Fruit fly (Drosophila melanogaster) whole organism, embryonic: ENCODE measurements around the gene CG43049.

Source experiments
- Abd-B ChIP-seq: fragments of 200-800 bp; sonication (Bioruptor generic); optimal IDR thresholded peaks from 2 replicates; lab custom pipeline; 2018; ENCODE audit warnings: missing biosample characterization, mild to moderate bottlenecking, missing genetic modification characterization, moderate library complexity
- Atf6 ChIP-seq: fragments of 200-800 bp; sonication (Bioruptor generic); IDR thresholded peaks from 2 replicates; pipeline ENCODE4 v1.3.6; 2022; ENCODE audit warnings: missing biosample characterization, missing genetic modification characterization
- B-H2 ChIP-seq: fragments of 200-800 bp; sonication (Bioruptor generic); optimal IDR thresholded peaks from 2 replicates; lab custom pipeline; 2018; ENCODE audit warnings: missing biosample characterization, mild to moderate bottlenecking, missing genetic modification characterization
- C15 ChIP-seq: fragments of 200-800 bp; sonication (Bioruptor generic); IDR thresholded peaks from 3 replicates; pipeline ENCODE4 v1.3.6; 2022; ENCODE audit warnings: missing biosample characterization, missing genetic modification characterization
- CG10959 ChIP-seq: fragments of 200-800 bp; sonication (Bioruptor generic); IDR thresholded peaks from 2 replicates; pipeline ENCODE4 v1.3.6; 2022; ENCODE audit warnings: missing biosample characterization, missing genetic modification characterization
- CG12104 ChIP-seq: fragments of 200-800 bp; sonication (Bioruptor generic); optimal IDR thresholded peaks from 3 replicates; lab custom pipeline; 2016; ENCODE audit warnings: missing biosample characterization, missing genetic modification characterization
- CG13424 ChIP-seq: fragments of 200-800 bp; sonication (Bioruptor generic); optimal IDR thresholded peaks from 2 replicates; lab custom pipeline; 2019; ENCODE audit warnings: missing biosample characterization, mild to moderate bottlenecking, missing genetic modification characterization, moderate library complexity
- CG13775 ChIP-seq: fragments of 200-800 bp; sonication (Bioruptor generic); optimal IDR thresholded peaks from 3 replicates; lab custom pipeline; 2017; ENCODE audit warnings: missing biosample characterization, mild to moderate bottlenecking, missing genetic modification characterization
- CG13894 ChIP-seq: fragments of 200-800 bp; sonication (Bioruptor generic); optimal IDR thresholded peaks from 3 replicates; lab custom pipeline; 2018; ENCODE audit warnings: missing biosample characterization, mild to moderate bottlenecking, missing genetic modification characterization, moderate library complexity
- CG14860 ChIP-seq: fragments of 200-800 bp; sonication (Bioruptor generic); IDR thresholded peaks from 3 replicates; pipeline ENCODE4 v1.3.6; 2022; ENCODE audit warnings: missing biosample characterization, missing genetic modification characterization; ENCODE audit not compliant: partially characterized antibody
- CG15601 ChIP-seq: fragments of 200-800 bp; sonication (Bioruptor generic); optimal IDR thresholded peaks from 3 replicates; lab custom pipeline; 2019; ENCODE audit warnings: missing biosample characterization, mild to moderate bottlenecking, missing genetic modification characterization, moderate library complexity
- CG17802 ChIP-seq: fragments of 200-800 bp; sonication (Bioruptor generic); optimal IDR thresholded peaks from 2 replicates; lab custom pipeline; 2018; ENCODE audit warnings: missing biosample characterization, mild to moderate bottlenecking, missing genetic modification characterization, moderate library complexity
- CG18619 ChIP-seq: fragments of 200-800 bp; sonication (Bioruptor generic); optimal IDR thresholded peaks from 3 replicates; lab custom pipeline; 2017; ENCODE audit warnings: missing biosample characterization, mild to moderate bottlenecking, missing genetic modification characterization
- CG2712 ChIP-seq: fragments of 200-800 bp; optimal IDR thresholded peaks from 3 replicates; lab custom pipeline; 2019; ENCODE audit warnings: missing biosample characterization, mild to moderate bottlenecking, missing genetic modification characterization, moderate library complexity
- CG31388 ChIP-seq: fragments of 200-800 bp; sonication (Bioruptor generic); optimal IDR thresholded peaks from 2 replicates; lab custom pipeline; 2016; ENCODE audit warnings: missing biosample characterization, missing genetic modification characterization
- CG3281 ChIP-seq: fragments of 200-800 bp; sonication (Bioruptor generic); optimal IDR thresholded peaks from 3 replicates; lab custom pipeline; 2017; ENCODE audit warnings: missing biosample characterization, mild to moderate bottlenecking, missing genetic modification characterization
- CG4424 ChIP-seq: fragments of 200-800 bp; sonication (Bioruptor generic); optimal IDR thresholded peaks from 3 replicates; lab custom pipeline; 2016; ENCODE audit warnings: missing biosample characterization, missing genetic modification characterization
- CG4854 ChIP-seq: fragments of 200-800 bp; sonication (Bioruptor generic); optimal IDR thresholded peaks from 2 replicates; lab custom pipeline; 2016; ENCODE audit warnings: missing biosample characterization, missing genetic modification characterization, inconsistent platforms
- CG6689 ChIP-seq: fragments of 200-800 bp; sonication (Bioruptor generic); IDR thresholded peaks from 2 replicates; pipeline ENCODE4 v1.3.6; 2022; ENCODE audit warnings: missing biosample characterization, missing genetic modification characterization
- CG8290 ChIP-seq, 3 experiments: fragments of 200-800 bp; sonication (Bioruptor generic); optimal IDR thresholded peaks; 2 replicates each; lab custom pipeline; 2016 to 2019; ENCODE audit warnings: missing biosample characterization in 3 of 3, missing genetic modification characterization in 3 of 3, mild to moderate bottlenecking in 2 of 3, moderate library complexity in 1 of 3
- CG9727 ChIP-seq: fragments of 200-800 bp; sonication (Bioruptor generic); optimal IDR thresholded peaks from 3 replicates; lab custom pipeline; 2017; ENCODE audit warnings: missing biosample characterization, mild to moderate bottlenecking, missing genetic modification characterization
- CG9797 ChIP-seq: fragments of 200-800 bp; sonication (Bioruptor generic); optimal IDR thresholded peaks from 3 replicates; lab custom pipeline; 2018; ENCODE audit warnings: missing biosample characterization, mild to moderate bottlenecking, missing genetic modification characterization
- CG9876 ChIP-seq: fragments of 200-800 bp; sonication (Bioruptor generic); optimal IDR thresholded peaks from 2 replicates; lab custom pipeline; 2016; ENCODE audit warnings: missing biosample characterization, missing genetic modification characterization
- CG9932 ChIP-seq: fragments of 200-800 bp; sonication (Bioruptor generic); IDR thresholded peaks from 2 replicates; pipeline ENCODE4 v1.3.6; 2022; ENCODE audit warnings: missing biosample characterization, missing genetic modification characterization
- Dbx ChIP-seq: fragments of 200-800 bp; sonication (Bioruptor generic); IDR thresholded peaks from 3 replicates; pipeline ENCODE4 v1.3.6; 2022; ENCODE audit warnings: missing biosample characterization, missing genetic modification characterization
- Kr ChIP-seq: fragments of 200-800 bp; sonication (Bioruptor generic); optimal IDR thresholded peaks from 2 replicates; lab custom pipeline; 2017; ENCODE audit warnings: missing biosample characterization, mild to moderate bottlenecking, missing genetic modification characterization
- NFAT ChIP-seq: fragments of 200-800 bp; sonication (Bioruptor generic); IDR thresholded peaks from 2 replicates; pipeline ENCODE4 v1.3.6; 2022; ENCODE audit warnings: missing biosample characterization, missing genetic modification characterization
- Opbp ChIP-seq: fragments of 200-800 bp; sonication (Bioruptor generic); IDR thresholded peaks from 3 replicates; pipeline ENCODE4 v1.3.6; 2022; ENCODE audit warnings: missing biosample characterization, missing genetic modification characterization; ENCODE audit not compliant: partially characterized antibody
- Ptx1 ChIP-seq: fragments of 200-800 bp; sonication (Bioruptor generic); IDR thresholded peaks from 2 replicates; pipeline ENCODE4 v1.3.6; 2022; ENCODE audit warnings: missing biosample characterization, missing genetic modification characterization
- Rfx ChIP-seq: fragments of 200-800 bp; sonication (Bioruptor generic); IDR thresholded peaks from 2 replicates; pipeline ENCODE4 v1.3.6; 2022; ENCODE audit warnings: missing biosample characterization, missing genetic modification characterization
- Usf ChIP-seq: fragments of 200-800 bp; sonication (Bioruptor generic); optimal IDR thresholded peaks from 2 replicates; lab custom pipeline; 2017; ENCODE audit warnings: missing genotype, missing biosample characterization, missing genetic modification characterization
- ash1 ChIP-seq: fragments of 200-800 bp; sonication (Bioruptor generic); optimal IDR thresholded peaks from 2 replicates; lab custom pipeline; 2018; ENCODE audit warnings: missing biosample characterization, mild to moderate bottlenecking, missing genetic modification characterization
- ato ChIP-seq: fragments of 200-800 bp; sonication (Bioruptor generic); IDR thresholded peaks from 2 replicates; pipeline ENCODE4 v1.3.6; 2022; ENCODE audit warnings: missing biosample characterization, missing genetic modification characterization; ENCODE audit not compliant: partially characterized antibody
- ci ChIP-seq: fragments of 200-800 bp; sonication (Bioruptor generic); IDR thresholded peaks from 3 replicates; pipeline ENCODE4 v1.3.6; 2022; ENCODE audit warnings: missing biosample characterization, missing genetic modification characterization
- dmrt11E ChIP-seq: fragments of 200-800 bp; sonication (Bioruptor generic); optimal IDR thresholded peaks from 3 replicates; lab custom pipeline; 2018; ENCODE audit warnings: missing biosample characterization, mild to moderate bottlenecking, missing genetic modification characterization, moderate library complexity
- eyg ChIP-seq: fragments of 200-800 bp; sonication (Bioruptor generic); optimal IDR thresholded peaks from 3 replicates; lab custom pipeline; 2016; ENCODE audit warnings: missing biosample characterization, missing genetic modification characterization
- fd64A ChIP-seq: fragments of 200-800 bp; sonication (Bioruptor generic); optimal IDR thresholded peaks from 3 replicates; lab custom pipeline; 2018; ENCODE audit warnings: missing biosample characterization, mild to moderate bottlenecking, missing genetic modification characterization
- grn ChIP-seq: fragments of 200-800 bp; sonication (Bioruptor generic); optimal IDR thresholded peaks from 3 replicates; lab custom pipeline; 2017; ENCODE audit warnings: missing biosample characterization, missing genetic modification characterization
- nerfin-1 ChIP-seq: fragments of 200-800 bp; sonication (Bioruptor generic); optimal IDR thresholded peaks from 3 replicates; lab custom pipeline; 2019; ENCODE audit warnings: missing biosample characterization, mild to moderate bottlenecking, missing genetic modification characterization, moderate library complexity
- nerfin-2 ChIP-seq: fragments of 200-800 bp; sonication (Bioruptor generic); IDR thresholded peaks from 2 replicates; pipeline ENCODE4 v1.3.6; 2022; ENCODE audit warnings: missing biosample characterization, missing genetic modification characterization; ENCODE audit not compliant: partially characterized antibody
- pho ChIP-seq: fragments of 200-800 bp; sonication (Bioruptor generic); optimal IDR thresholded peaks from 2 replicates; lab custom pipeline; 2016; ENCODE audit warnings: missing biosample characterization, missing genetic modification characterization
- pum ChIP-seq: fragments of 200-800 bp; sonication (Bioruptor generic); optimal IDR thresholded peaks from 2 replicates; lab custom pipeline; 2016; ENCODE audit warnings: missing biosample characterization, missing genetic modification characterization
- row ChIP-seq: fragments of 200-800 bp; sonication (Bioruptor generic); IDR thresholded peaks from 3 replicates; pipeline ENCODE4 v1.3.6; 2022; ENCODE audit warnings: missing biosample characterization, missing genetic modification characterization
- slbo ChIP-seq: fragments of 200-800 bp; sonication (Bioruptor generic); IDR thresholded peaks from 2 replicates; pipeline ENCODE4 v1.3.6; 2022; ENCODE audit warnings: missing biosample characterization, missing genetic modification characterization
- ssp ChIP-seq: fragments of 200-800 bp; sonication (Bioruptor generic); IDR thresholded peaks from 2 replicates; pipeline ENCODE4 v1.3.6; 2022; ENCODE audit warnings: missing biosample characterization, missing genetic modification characterization
- tin ChIP-seq: fragments of 200-800 bp; sonication (Bioruptor generic); optimal IDR thresholded peaks from 3 replicates; lab custom pipeline; 2016; ENCODE audit warnings: missing biosample characterization, missing genetic modification characterization
- toy ChIP-seq: fragments of 200-800 bp; sonication (Bioruptor generic); IDR thresholded peaks from 2 replicates; pipeline ENCODE4 v1.3.6; 2022; ENCODE audit warnings: missing biosample characterization, missing genetic modification characterization
- yki ChIP-seq: fragments of >200 bp; optimal IDR thresholded peaks from 3 replicates; lab custom pipeline; 2018
- zf30C ChIP-seq: fragments of 200-800 bp; sonication (Bioruptor generic); optimal IDR thresholded peaks from 3 replicates; lab custom pipeline; 2018; ENCODE audit warnings: missing biosample characterization, mild to moderate bottlenecking, missing genetic modification characterization
- zfh1 ChIP-seq: fragments of 200-800 bp; sonication (Bioruptor generic); IDR thresholded peaks from 3 replicates; pipeline ENCODE4 v1.3.6; 2022; ENCODE audit warnings: missing biosample characterization, missing genetic modification characterization

The CG43049 gene

dm6 chr3L:18898770-18899278 lies 26.1 kb upstream of the CG43049 start, which contains the start of gene RpL26 (continued):
- TF ChIP-seq ato = peak; percentile 76
- TF ChIP-seq zfh1 = no peak; the same call in 2 of the 3 replicates
- peak; percentile 88 for TF ChIP-seq Dbx
- peak; percentile 81 for TF ChIP-seq CG9876 (GFP tag; lab: Kevin White, UChicago)
- TF ChIP-seq CG31388 = no peak
- peak; percentile 73 for TF ChIP-seq dmrt11E (tag; lab: Kevin White, UChicago)
- TF ChIP-seq CG4854 (GFP tag; lab: Kevin White, UChicago) = peak; percentile 60
- peak; percentile 80 for TF ChIP-seq slbo (GFP tag; lab: Robert Waterston, UW)
- peak; percentile 68 for TF ChIP-seq nerfin-1 (tag; lab: Kevin White, UChicago)
- peak; percentile 80 for TF ChIP-seq Ptx1
- TF ChIP-seq CG9797 (GFP tag; lab: Kevin White, UChicago) = peak; percentile 47
- peak; percentile 96 for TF ChIP-seq row (GFP tag; lab: Robert Waterston, UW)
- TF ChIP-seq Usf (GFP tag; lab: Kevin White, UChicago) = peak; percentile 44
- TF ChIP-seq Rfx = peak; percentile 80
- TF ChIP-seq CG4424 (GFP tag; lab: Kevin White, UChicago) = peak; percentile 58
- TF ChIP-seq Kr (GFP tag; lab: Kevin White, UChicago) = no peak
- TF ChIP-seq CG6689 = peak; percentile 76
- TF ChIP-seq CG9932 (GFP tag; lab: Robert Waterston, UW) = peak; percentile 92
- TF ChIP-seq zf30C (GFP tag; lab: Kevin White, UChicago) = no peak
- peak; percentile 98 for TF ChIP-seq CG14860 (GFP tag; lab: Robert Waterston, UW)
- peak; percentile 93 for TF ChIP-seq Opbp
- TF ChIP-seq CG13775 (GFP tag; lab: Kevin White, UChicago) = peak; percentile 87
- TF ChIP-seq nerfin-2 = peak; percentile 90
- peak; percentile 88 for TF ChIP-seq pum
- TF ChIP-seq CG10959 (GFP tag; lab: Robert Waterston, UW) = peak; percentile 46; the same call in 1 of the 2 replicates
- peak; percentile 5 for TF ChIP-seq grn (GFP tag; lab: Kevin White, UChicago)
- TF ChIP-seq CG9727 (GFP tag; lab: Kevin White, UChicago) = peak; percentile 88
- TF ChIP-seq C15 = no peak
- peak; percentile 20 for TF ChIP-seq eyg
- peak; percentile 61 for TF ChIP-seq tin (GFP tag; lab: Kevin White, UChicago)
- TF ChIP-seq pho (GFP tag; lab: Kevin White, UChicago) = peak; percentile 90
- TF ChIP-seq CG8290 (GFP tag; optimal IDR thresholded peaks at IDR 0.05; lab: Kevin White, UChicago) = peak; percentile 71
- no peak for TF ChIP-seq CG8290 (tag; optimal IDR thresholded peaks at IDR 0.05; lab: Kevin White, UChicago)
- peak; percentile 71 for TF ChIP-seq Atf6 (GFP tag; lab: Robert Waterston, UW)
- TF ChIP-seq CG13424 (tag; lab: Kevin White, UChicago) = peak; percentile 87
- peak; percentile 61 for TF ChIP-seq Abd-B (GFP tag; lab: Kevin White, UChicago)
- peak; percentile 7 for TF ChIP-seq CG17802 (tag; lab: Kevin White, UChicago)
- peak; percentile 67 for TF ChIP-seq CG13894 (tag; lab: Kevin White, UChicago)
- peak; percentile 83 for TF ChIP-seq B-H2
- peak; percentile 41 for TF ChIP-seq fd64A (GFP tag; lab: Kevin White, UChicago)
- TF ChIP-seq ssp (GFP tag; lab: Robert Waterston, UW) = peak; percentile 68
- peak; percentile 77 for TF ChIP-seq CG15601 (tag; lab: Kevin White, UChicago)
- no peak for TF ChIP-seq yki (lab: Kevin White, UChicago)
- peak; percentile 72 for TF ChIP-seq CG3281
- no peak for TF ChIP-seq ash1
- peak; percentile 51; the same call in 1 of the 2 replicates for TF ChIP-seq toy (GFP tag; lab: Robert Waterston, UW)
- TF ChIP-seq ci = peak; percentile 38; the same call in 2 of the 3 replicates
- peak; percentile 76 for TF ChIP-seq NFAT (GFP tag; lab: Robert Waterston, UW)
- TF ChIP-seq CG18619 (GFP tag; lab: Kevin White, UChicago) = peak; percentile 73
- TF ChIP-seq CG12104 (GFP tag; lab: Kevin White, UChicago) = peak; percentile 62
- peak; percentile 75 for TF ChIP-seq CG2712 (tag; lab: Kevin White, UChicago)
